Fruit fly (Drosophila melanogaster) whole organism, larva: Measurements from ENCODE around the gene Cap-D2.
A peak's percentile ranks its signal among the peaks of the same experiment; 100 is the strongest.

ENCODE experiments used
- noc ChIP-seq: fragments of 200-800 bp; sonication (Bioruptor generic); optimal IDR thresholded peaks from 3 replicates; lab custom pipeline; 2019; ENCODE audit warnings: missing biosample characterization, mild to moderate bottlenecking, missing genetic modification characterization, moderate library complexity

Gene Cap-D2

dm6 chr3R:29675333-29675732, at the start of gene Cap-D2, which contains the start of gene Bub3:
Gene Cap-D2, plus strand, starts transcription at chr3R:29675651.
Gene Bub3, minus strand, starts transcription at chr3R:29675421.
- TF ChIP-seq noc (tag; lab: Kevin White, UChicago), result peak; percentile 10

- TF ChIP-seq noc (tag; lab: Kevin White, UChicago), result no peak
Observed at dm6 chr3R:29625883-29626282, 49.6 kb upstream of the Cap-D2 start.

- TF ChIP-seq noc (tag; lab: Kevin White, UChicago), result no peak
Observed at dm6 chr3R:29651488-29651887, 24.0 kb upstream of the Cap-D2 start.

- no peak for TF ChIP-seq noc (tag; lab: Kevin White, UChicago)
Observed at dm6 chr3R:29659950-29660349, 15.5 kb upstream of the Cap-D2 start, which contains the start of gene Dop1R2. Gene Dop1R2, minus strand, starts transcription at chr3R:29659984.

dm6 chr3R:29664183-29664829, 11.1 kb upstream of the Cap-D2 start, which contains the start of gene ppk21:
Gene ppk21, plus strand, starts transcription at chr3R:29664779.
- TF ChIP-seq noc (tag; lab: Kevin White, UChicago), result no peak

dm6 chr3R:29668777-29669176, 6.7 kb upstream of the Cap-D2 start, which contains the start of the genes ppk20 and ppk30:
Gene ppk20, minus strand, starts transcription at chr3R:29668877.
Gene ppk30, plus strand, starts transcription at chr3R:29669149.
- no peak for TF ChIP-seq noc (tag; lab: Kevin White, UChicago)

dm6 chr3R:29671060-29671707, 4.3 kb upstream of the Cap-D2 start, which contains the start of gene Obp99a:
Gene Obp99a, plus strand, starts transcription at chr3R:29671657.
- peak; percentile 26 for TF ChIP-seq noc (tag; lab: Kevin White, UChicago)

dm6 chr3R:29672156-29672555, 3.3 kb upstream of the Cap-D2 start, which contains the start of gene ppk19:
Gene ppk19, plus strand, starts transcription at chr3R:29672456.
- no peak for TF ChIP-seq noc (tag; lab: Kevin White, UChicago)

- TF ChIP-seq noc (tag; lab: Kevin White, UChicago), result no peak
Observed at dm6 chr3R:29681241-29681640, 5.8 kb downstream of the Cap-D2 start.

dm6 chr3R:29682152-29682600, 6.7 kb downstream of the Cap-D2 start, which contains the start of the genes CG7582 and Gycalpha99B:
Gene CG7582, minus strand, starts transcription at chr3R:29682278.
Gene Gycalpha99B, plus strand, starts transcription at chr3R:29682503.
- TF ChIP-seq noc (tag; lab: Kevin White, UChicago), result no peak

- no peak for TF ChIP-seq noc (tag; lab: Kevin White, UChicago)
Observed at dm6 chr3R:29686698-29687097, 11.2 kb downstream of the Cap-D2 start.

- no peak for TF ChIP-seq noc (tag; lab: Kevin White, UChicago)
Observed at dm6 chr3R:29689211-29689610, 13.8 kb downstream of the Cap-D2 start, which contains the start of gene Obp99c. Gene Obp99c, minus strand, starts transcription at chr3R:29689311.

- no peak for TF ChIP-seq noc (tag; lab: Kevin White, UChicago)
Observed at dm6 chr3R:29689833-29690538, 14.5 kb downstream of the Cap-D2 start.

- no peak for TF ChIP-seq noc (tag; lab: Kevin White, UChicago)
Observed at dm6 chr3R:29690539-29690852, 15.0 kb downstream of the Cap-D2 start.

dm6 chr3R:29690960-29691527, 15.6 kb downstream of the Cap-D2 start:
- no peak for TF ChIP-seq noc (tag; lab: Kevin White, UChicago)
